Worm (Caenorhabditis elegans) whole organism, L2 larva: ENCODE results near the gene sdhd-1.

ENCODE experiments used
- ama-1 ChIP-seq: fragments of 150-350 bp; optimal IDR thresholded peaks from 2 replicates; lab custom pipeline; 2018; ENCODE audit warnings: inconsistent platforms
- ceh-82 ChIP-seq: fragments of 150-350 bp; optimal IDR thresholded peaks from 2 replicates; lab custom pipeline; 2014; ENCODE audit warnings: missing biosample characterization, missing genetic modification characterization
- lsy-2 ChIP-seq, 2 experiments: fragments of 150-350 bp in 1 of 2; sonication (generic microtip) in 1 of 2; optimal IDR thresholded peaks; 2 replicates each; lab custom pipeline; 2014 to 2017; ENCODE audit warnings: missing biosample characterization in 2 of 2, missing genetic modification characterization in 2 of 2
- nhr-25 ChIP-seq: fragments of 150-350 bp; sonication (generic microtip); optimal IDR thresholded peaks from 3 replicates; lab custom pipeline; 2014; ENCODE audit warnings: missing biosample characterization, missing genetic modification characterization
- nhr-6 ChIP-seq: fragments of 150-350 bp; optimal IDR thresholded peaks from 2 replicates; lab custom pipeline; 2014; ENCODE audit warnings: missing biosample characterization, missing genetic modification characterization
- snpc-4 ChIP-seq: fragments of 150-350 bp; optimal IDR thresholded peaks from 2 replicates; lab custom pipeline; 2014; ENCODE audit warnings: missing biosample characterization, missing genetic modification characterization
- unc-55 ChIP-seq: fragments of 150-350 bp; sonication (generic microtip); optimal IDR thresholded peaks from 3 replicates; lab custom pipeline; 2014; ENCODE audit warnings: missing biosample characterization, missing genetic modification reagents, missing genetic modification characterization
- ztf-11 ChIP-seq: sonication (generic microtip); optimal IDR thresholded peaks from 2 replicates; lab custom pipeline; 2017; ENCODE audit warnings: missing biosample characterization, missing genetic modification characterization

- TF ChIP-seq snpc-4 (tag; lab: Kevin White, UChicago) (no peak), ceh-82 (tag; lab: Kevin White, UChicago) (no peak), lsy-2 (tag; optimal IDR thresholded peaks at IDR 0.05; lab: Kevin White, UChicago) (no peak), nhr-25 (tag; lab: Kevin White, UChicago) (no peak), ztf-11 (tag; lab: Kevin White, UChicago) (no peak), nhr-6 (no peak), ama-1 (lab: Kevin White, UChicago) (no peak), unc-55 (GFP tag; lab: Kevin White, UChicago) (no peak)
These were observed 36.0 kb downstream of the sdhd-1 start, which contains the start of gene col-81 for ce11 chrII:11013667-11014066.
